Worm (Caenorhabditis elegans) whole organism, early embryonic: Measurements from ENCODE around the gene lido-2.

ENCODE experiments used
- B0310.2 ChIP-seq: sonication (generic microtip); optimal IDR thresholded peaks from 2 replicates; lab custom pipeline; 2016; ENCODE audit warnings: mild to moderate bottlenecking, missing genetic modification characterization, missing compliant biosample characterization
- F13C5.2 ChIP-seq: sonication (generic microtip); optimal IDR thresholded peaks from 2 replicates; lab custom pipeline; 2017; ENCODE audit warnings: mild to moderate bottlenecking, missing genetic modification characterization, inconsistent platforms, missing compliant biosample characterization
- ama-1 ChIP-seq: fragments of 150-350 bp; optimal IDR thresholded peaks from 2 replicates; lab custom pipeline; 2014
- flt-1 ChIP-seq: fragments of 200-800 bp; sonication (Bioruptor generic); IDR thresholded peaks from 2 replicates; pipeline ENCODE4 v1.3.6; 2022; ENCODE audit warnings: missing genetic modification characterization, missing compliant biosample characterization
- hmg-4 ChIP-seq: fragments of 200-800 bp; sonication (Bioruptor generic); optimal IDR thresholded peaks from 2 replicates; lab custom pipeline; 2018; ENCODE audit warnings: mild to moderate bottlenecking, missing genetic modification characterization, missing compliant biosample characterization
- sea-1 ChIP-seq: fragments of 200-800 bp; sonication (Bioruptor generic); conservative IDR thresholded peaks from 2 replicates; pipeline ENCODE4 v1.3.6; 2022; ENCODE audit warnings: missing genetic modification characterization, missing compliant biosample characterization
- tbx-37 ChIP-seq: fragments of 200-800 bp; sonication (Bioruptor generic); conservative IDR thresholded peaks from 2 replicates; pipeline ENCODE4 v1.3.6; 2022; ENCODE audit warnings: missing genetic modification reagents, missing genetic modification characterization, missing compliant biosample characterization

- TF ChIP-seq flt-1 (GFP tag; lab: Robert Waterston, UW) (no peak), sea-1 (no peak), F13C5.2 (tag; lab: Kevin White, UChicago) (no peak), ama-1 (lab: Kevin White, UChicago) (no peak), hmg-4 (GFP tag; lab: Kevin White, UChicago) (no peak), B0310.2 (tag; lab: Kevin White, UChicago) (no peak), tbx-37 (no peak)
Observed at ce11 chrX:17100656-17101055, at the start of gene lido-2.
